Worm (Caenorhabditis elegans): Measurements from ENCODE around the gene W02B3.4.
A peak's percentile ranks its signal among the peaks of the same experiment; 100 is the strongest.

Gene W02B3.4

DNA sequence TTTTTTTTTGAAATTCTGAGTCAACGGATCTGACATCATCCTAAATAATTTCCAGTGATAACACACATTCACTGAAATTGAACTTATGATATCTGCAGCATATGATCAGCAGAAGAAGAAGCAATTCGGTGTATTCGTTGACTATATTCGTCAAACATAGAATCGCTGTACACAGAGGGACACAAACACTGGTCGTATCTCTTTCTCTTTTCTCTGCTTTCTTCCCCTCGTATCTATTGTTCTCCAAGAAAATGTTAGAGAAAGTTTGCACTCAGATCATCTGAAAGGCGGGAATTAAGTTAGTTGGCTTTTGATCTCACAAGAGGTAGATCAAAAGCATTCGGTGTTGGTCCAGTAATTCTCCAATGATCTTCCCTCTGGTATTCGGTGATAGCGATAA lies 32.7 kb downstream of the W02B3.4 start:
- TF ChIP-seq nhr-25 (tag; optimal IDR thresholded peaks at IDR 0.05) = peak; percentile 33
- peak; percentile 24 for TF ChIP-seq blmp-1 (tag; optimal IDR thresholded peaks at IDR 0.05; ENCODE audit: insufficient read depth)
- TF ChIP-seq sma-3 (GFP tag; optimal IDR thresholded peaks at IDR 0.05) = peak; percentile 65
- no peak for TF ChIP-seq ztf-11 (tag; optimal IDR thresholded peaks at IDR 0.05)

DNA sequence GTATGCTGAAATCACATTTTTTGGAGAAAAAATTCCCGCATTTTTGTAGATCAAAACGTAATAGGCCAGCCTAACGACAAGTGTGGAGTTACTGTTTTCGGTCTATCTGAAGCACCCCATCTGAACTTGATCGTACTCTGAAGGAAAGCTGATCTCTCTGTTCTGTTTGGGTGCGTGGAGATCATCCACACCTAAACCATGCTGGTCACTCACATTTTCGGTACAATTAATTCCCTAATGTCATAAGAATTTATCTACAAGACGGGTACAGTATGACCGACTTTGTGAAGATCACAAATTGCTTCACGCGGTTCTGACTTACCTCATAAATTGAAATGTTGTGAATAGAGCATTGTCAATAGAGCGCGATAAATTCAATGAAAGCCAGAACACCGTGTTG lies 33.3 kb downstream of the W02B3.4 start:
- TF ChIP-seq ztf-11 (tag; optimal IDR thresholded peaks at IDR 0.05) (no peak), sem-4 (tag; optimal IDR thresholded peaks at IDR 0.05) (no peak)

DNA sequence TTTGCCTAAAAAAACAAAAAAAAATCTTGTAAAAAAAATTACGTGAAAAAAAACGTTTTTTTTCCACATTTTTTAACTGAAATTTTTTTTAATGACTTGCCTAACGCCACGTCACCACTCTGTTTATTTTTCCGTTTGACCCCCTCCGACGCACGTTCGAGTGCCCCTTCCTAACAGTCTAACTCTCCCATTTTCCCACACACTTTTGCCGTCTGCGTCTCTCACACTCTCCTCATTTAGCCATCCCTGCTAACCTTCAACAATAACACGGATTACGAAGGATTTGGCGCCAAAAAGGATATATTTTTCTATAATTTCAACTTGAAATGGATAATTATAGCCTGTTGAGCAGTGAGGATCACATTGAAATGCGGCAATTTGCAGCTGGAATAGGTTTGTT lies 36.0 kb downstream of the W02B3.4 start:
- TF ChIP-seq elt-3 (tag; optimal IDR thresholded peaks at IDR 0.05) = no peak
- no peak for TF ChIP-seq ZK546.5 (tag; optimal IDR thresholded peaks at IDR 0.05)
- no peak for TF ChIP-seq sem-4 (tag; optimal IDR thresholded peaks at IDR 0.05)
- TF ChIP-seq nhr-11 (tag; optimal IDR thresholded peaks at IDR 0.05) = no peak
- TF ChIP-seq nhr-10 (tag; optimal IDR thresholded peaks at IDR 0.05) = no peak
- TF ChIP-seq egl-27 (tag; optimal IDR thresholded peaks at IDR 0.05) = no peak
- TF ChIP-seq mab-5 (tag; optimal IDR thresholded peaks at IDR 0.05) = no peak
- no peak for TF ChIP-seq nhr-77 (tag; optimal IDR thresholded peaks at IDR 0.05)
- no peak for TF ChIP-seq ztf-4 (tag; optimal IDR thresholded peaks at IDR 0.05)
- no peak for TF ChIP-seq zag-1 (tag; optimal IDR thresholded peaks at IDR 0.05)
- TF ChIP-seq sma-9 (GFP tag; optimal IDR thresholded peaks at IDR 0.05) = no peak
- no peak for TF ChIP-seq sma-9 (tag; optimal IDR thresholded peaks at IDR 0.05)
- TF ChIP-seq nhr-21 (tag; optimal IDR thresholded peaks at IDR 0.05) = no peak
- no peak for TF ChIP-seq gmeb-1 (tag; optimal IDR thresholded peaks at IDR 0.05)
- TF ChIP-seq ztf-1 (GFP tag; conservative IDR thresholded peaks at IDR 0.05) = no peak
- TF ChIP-seq mdl-1 (tag; optimal IDR thresholded peaks at IDR 0.05) = no peak
- TF ChIP-seq nhr-12 (tag; optimal IDR thresholded peaks at IDR 0.05) = no peak
- peak in 1 of 2 experiments; percentile 7 for TF ChIP-seq lsy-2 (tag; optimal IDR thresholded peaks at IDR 0.05)
- TF ChIP-seq ceh-16 (tag; optimal IDR thresholded peaks at IDR 0.05) = no peak
- TF ChIP-seq C34F6.9 (tag; optimal IDR thresholded peaks at IDR 0.05) = peak; percentile 61
- TF ChIP-seq nhr-25 (tag; optimal IDR thresholded peaks at IDR 0.05) = peak; percentile 15
- no peak for TF ChIP-seq unc-62 (GFP tag; optimal IDR thresholded peaks at IDR 0.05)
- TF ChIP-seq alr-1 (tag; optimal IDR thresholded peaks at IDR 0.05) = no peak
- peak; percentile 33 for TF ChIP-seq fos-1 (tag; optimal IDR thresholded peaks at IDR 0.05)
- peak; percentile 79 for TF ChIP-seq crh-2 (tag; optimal IDR thresholded peaks at IDR 0.05)
- no peak for TF ChIP-seq ama-1 (optimal IDR thresholded peaks at IDR 0.05)
- TF ChIP-seq nhr-23 (tag; optimal IDR thresholded peaks at IDR 0.05) = no peak
- TF ChIP-seq F13H6.1 (tag; optimal IDR thresholded peaks at IDR 0.05) = peak; percentile 1
- TF ChIP-seq nhr-6 (tag; optimal IDR thresholded peaks at IDR 0.05) = no peak
- TF ChIP-seq lin-13 (GFP tag; optimal IDR thresholded peaks at IDR 0.05) = no peak
- TF ChIP-seq unc-39 (tag; optimal IDR thresholded peaks at IDR 0.05) = no peak
- no peak for TF ChIP-seq aly-2 (tag; optimal IDR thresholded peaks at IDR 0.05)
- TF ChIP-seq Y55F3AM.14 (GFP tag; optimal IDR thresholded peaks at IDR 0.05) = no peak
- no peak for TF ChIP-seq dmd-4 (tag; optimal IDR thresholded peaks at IDR 0.05)
- TF ChIP-seq snpc-4 (tag; optimal IDR thresholded peaks at IDR 0.05) = no peak
- TF ChIP-seq nhr-129 (tag; optimal IDR thresholded peaks at IDR 0.05) = no peak
- no peak for TF ChIP-seq elt-1 (tag; optimal IDR thresholded peaks at IDR 0.05)

DNA sequence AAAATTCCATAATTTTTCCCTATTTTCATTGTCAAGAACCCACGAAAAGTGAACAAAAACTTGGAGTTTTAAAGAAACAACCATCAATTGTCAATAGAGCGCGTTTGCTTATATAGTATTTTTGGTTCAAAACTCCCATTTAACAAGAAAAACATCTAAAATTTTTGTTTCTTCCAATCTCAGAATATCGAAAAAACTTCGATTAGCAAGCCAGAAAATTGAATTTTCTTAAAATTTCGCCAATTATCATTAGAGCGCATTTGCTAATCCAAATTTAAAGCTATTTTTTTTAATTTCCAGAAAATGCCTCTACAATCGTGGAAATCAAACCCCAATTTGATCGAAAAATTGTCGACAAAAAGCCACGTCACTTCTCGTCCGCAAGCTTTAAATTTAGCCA lies 36.8 kb downstream of the W02B3.4 start, which contains the start of gene orai-1:
orai-1 (plus strand) TSS at position 301 of the 400 bp plus-strand sequence.
- TF ChIP-seq lin-13 (GFP tag; optimal IDR thresholded peaks at IDR 0.05) (no peak), gmeb-1 (tag; optimal IDR thresholded peaks at IDR 0.05) (no peak), nhr-23 (tag; optimal IDR thresholded peaks at IDR 0.05) (no peak), F13H6.1 (tag; optimal IDR thresholded peaks at IDR 0.05) (no peak), R02D3.7 (tag; optimal IDR thresholded peaks at IDR 0.05) (no peak), Y55F3AM.14 (GFP tag; optimal IDR thresholded peaks at IDR 0.05) (no peak), ZK546.5 (tag; optimal IDR thresholded peaks at IDR 0.05) (no peak), mdl-1 (tag; optimal IDR thresholded peaks at IDR 0.05) (no peak), C34F6.9 (tag; optimal IDR thresholded peaks at IDR 0.05) (no peak), unc-39 (tag; optimal IDR thresholded peaks at IDR 0.05) (no peak), mab-5 (tag; optimal IDR thresholded peaks at IDR 0.05) (no peak), lin-39 (tag; optimal IDR thresholded peaks at IDR 0.05) (no peak)
